Fruit fly (Drosophila melanogaster): ENCODE data around the gene Gr28b.

Gr28b gene

DNA sequence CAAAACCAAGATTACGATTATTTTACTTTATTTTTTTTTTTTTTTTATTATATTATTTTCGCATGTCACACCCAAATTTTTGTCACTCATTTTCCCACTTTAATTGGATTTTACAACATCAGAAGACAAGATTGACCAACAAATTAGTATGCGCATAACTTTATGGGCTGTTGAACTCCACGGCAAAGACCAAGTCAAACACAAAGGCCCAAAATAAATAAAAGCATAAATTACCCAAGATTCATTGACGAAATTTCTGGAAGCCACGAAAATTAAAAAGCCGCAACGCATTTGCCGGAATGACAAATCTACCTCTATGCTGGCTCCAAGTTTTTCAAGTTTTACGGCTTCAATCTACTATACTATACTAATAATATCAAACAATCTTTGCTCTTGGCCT, 19.9 kb downstream of the Gr28b start:
- no peak for TF ChIP-seq tgo (GFP tag; IDR thresholded peaks at IDR 0.05)
- no peak for TF ChIP-seq crc (GFP tag; optimal IDR thresholded peaks at IDR 0.05)
- no peak for TF ChIP-seq cwo (GFP tag; optimal IDR thresholded peaks at IDR 0.05)
- TF ChIP-seq CG12659 (GFP tag; optimal IDR thresholded peaks at IDR 0.05), result no peak
- no peak for TF ChIP-seq CG8924 (tag; optimal IDR thresholded peaks at IDR 0.05)
- TF ChIP-seq abd-A (tag; optimal IDR thresholded peaks at IDR 0.05), result peak; percentile 77
- TF ChIP-seq CG1792 (GFP tag; optimal IDR thresholded peaks at IDR 0.05), result no peak
- TF ChIP-seq CG32767 (GFP tag; IDR thresholded peaks at IDR 0.05), result no peak
- TF ChIP-seq CG13894 (tag; optimal IDR thresholded peaks at IDR 0.05), result peak; percentile 43
- TF ChIP-seq BtbVII (GFP tag; optimal IDR thresholded peaks at IDR 0.05), result no peak
- no peak for TF ChIP-seq CG14014 (GFP tag; IDR thresholded peaks at IDR 0.05)
- no peak for TF ChIP-seq Dad (GFP tag; optimal IDR thresholded peaks at IDR 0.05)
- no peak for TF ChIP-seq grau (tag; optimal IDR thresholded peaks at IDR 0.05)
- peak; percentile 70 for TF ChIP-seq sd (tag; optimal IDR thresholded peaks at IDR 0.05)
- TF ChIP-seq oc (tag; optimal IDR thresholded peaks at IDR 0.05), result peak; percentile 5
- no peak for TF ChIP-seq Sin3A (optimal IDR thresholded peaks at IDR 0.05)
- no peak for TF ChIP-seq gt (GFP tag; IDR thresholded peaks at IDR 0.05)
- TF ChIP-seq chinmo (GFP tag; IDR thresholded peaks at IDR 0.05; ENCODE audit: partially characterized antibody), result peak; percentile 74; the same call in 1 of the 4 replicates
- no peak for TF ChIP-seq CG2199 (GFP tag; IDR thresholded peaks at IDR 0.05)
- peak; percentile 85 for TF ChIP-seq vvl (GFP tag; IDR thresholded peaks at IDR 0.05)
- no peak for TF ChIP-seq CG31441 (GFP tag; IDR thresholded peaks at IDR 0.05)

DNA sequence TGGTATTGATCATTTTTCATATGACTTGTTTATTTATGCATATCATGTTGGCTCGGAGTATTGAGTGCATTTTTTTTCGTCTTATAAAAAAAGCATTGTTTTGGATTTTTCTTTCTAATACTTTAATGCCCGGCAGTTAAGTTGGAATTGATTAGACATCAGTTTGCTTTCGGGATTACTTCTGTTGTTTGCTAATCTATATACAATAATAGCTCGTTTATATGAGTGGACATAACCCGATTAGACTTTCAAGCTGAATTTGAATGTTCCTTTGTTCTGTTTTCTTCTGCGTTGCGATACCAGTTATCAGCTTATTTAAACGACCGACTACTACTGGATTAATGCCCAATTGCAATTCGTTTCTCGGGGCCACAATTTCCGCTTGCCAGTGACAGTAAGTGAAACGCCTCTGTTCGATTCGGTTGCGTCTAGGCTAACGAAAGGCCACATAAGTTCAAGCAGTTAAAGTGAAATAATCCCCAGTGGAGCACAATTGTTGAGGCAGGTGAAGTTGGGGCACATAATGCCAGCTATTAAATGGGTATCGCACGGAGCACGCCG, 21.5 kb downstream of the Gr28b start:
- no peak for TF ChIP-seq CG14667 (GFP tag; IDR thresholded peaks at IDR 0.05)
- TF ChIP-seq CG3407 (GFP tag; optimal IDR thresholded peaks at IDR 0.05), result peak; percentile 5
- peak; percentile 59 for TF ChIP-seq sens (GFP tag)
- TF ChIP-seq ATbp (GFP tag; optimal IDR thresholded peaks at IDR 0.05), result peak; percentile 9
- no peak for TF ChIP-seq tin (GFP tag; optimal IDR thresholded peaks at IDR 0.05)
- peak; percentile 24 for TF ChIP-seq oc (tag; optimal IDR thresholded peaks at IDR 0.05)
- no peak for TF ChIP-seq repo (GFP tag; optimal IDR thresholded peaks at IDR 0.05)
- no peak for TF ChIP-seq otp (GFP tag; IDR thresholded peaks at IDR 0.05)
- no peak for TF ChIP-seq Camta (GFP tag; optimal IDR thresholded peaks at IDR 0.05)
- no peak for TF ChIP-seq pita (GFP tag; optimal IDR thresholded peaks at IDR 0.05)
- TF ChIP-seq Med (GFP tag), result peak; percentile 37

DNA sequence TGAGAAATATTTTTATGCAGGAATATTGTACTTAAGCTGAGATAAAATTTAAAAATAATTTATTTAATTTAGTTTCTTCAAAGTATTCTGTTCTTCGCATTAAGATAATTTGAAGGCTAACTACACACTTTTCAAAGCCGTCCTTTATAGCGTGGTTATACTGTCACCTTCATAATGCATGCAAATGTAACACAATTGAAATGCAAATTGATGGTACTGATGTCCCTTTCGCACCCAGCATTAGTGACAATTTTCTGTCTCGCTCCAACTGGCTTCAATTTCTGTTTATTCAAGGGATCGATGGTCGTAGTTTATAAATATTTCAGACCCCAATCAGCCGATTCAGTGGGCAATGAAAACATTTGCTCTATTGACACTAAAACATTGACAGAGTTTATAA, 23.5 kb downstream of the Gr28b start:
- TF ChIP-seq vvl (GFP tag; IDR thresholded peaks at IDR 0.05) (peak; percentile 78), Hmx (GFP tag; optimal IDR thresholded peaks at IDR 0.05) (no peak), Sox100B (GFP tag; optimal IDR thresholded peaks at IDR 0.05) (no peak), CG2129 (GFP tag; IDR thresholded peaks at IDR 0.05; ENCODE audit: partially characterized antibody) (no peak), CG31441 (GFP tag; IDR thresholded peaks at IDR 0.05) (0 out of 2 replicates have a peak, but pooled peaks have one; percentile 21), Xrp1 (GFP tag; IDR thresholded peaks at IDR 0.05) (0 out of 2 replicates have a peak, but pooled peaks have one; percentile 20), CG11093 (GFP tag; IDR thresholded peaks at IDR 0.05) (no peak), grau (tag; optimal IDR thresholded peaks at IDR 0.05) (peak; percentile 50), tin (GFP tag; optimal IDR thresholded peaks at IDR 0.05) (no peak), sens (GFP tag) (peak; percentile 60), CG10321 (GFP tag; IDR thresholded peaks at IDR 0.05) (no peak), CG11504 (tag; optimal IDR thresholded peaks at IDR 0.05) (peak; percentile 32), ATbp (GFP tag; optimal IDR thresholded peaks at IDR 0.05) (peak; percentile 14), Med (GFP tag) (peak; percentile 60), gem (tag; optimal IDR thresholded peaks at IDR 0.05) (peak; percentile 19)
